Fruit fly (Drosophila melanogaster) S2 (cell line): Measurements from ENCODE around the gene CG34375.

Source experiments
- CG8478 ChIP-seq: fragments of >200 bp; optimal IDR thresholded peaks from 2 replicates; lab custom pipeline; 2018
- CTCF ChIP-seq, 2 experiments: fragments of >200 bp; optimal IDR thresholded peaks; 2 replicates each; lab custom pipeline; 2018

- TF ChIP-seq CG8478 (lab: Kevin White, UChicago) (no peak), CTCF (optimal IDR thresholded peaks at IDR 0.05; lab: Kevin White, UChicago) (no peak)
These were observed 16.5 kb upstream of the CG34375 start, which contains the start of gene lmd for dm6 chr3R:23026652-23027427.
